Worm (Caenorhabditis elegans): ENCODE results near the gene hoe-1.
A peak's percentile ranks its signal among the peaks of the same experiment; 100 is the strongest.

Gene hoe-1

DNA sequence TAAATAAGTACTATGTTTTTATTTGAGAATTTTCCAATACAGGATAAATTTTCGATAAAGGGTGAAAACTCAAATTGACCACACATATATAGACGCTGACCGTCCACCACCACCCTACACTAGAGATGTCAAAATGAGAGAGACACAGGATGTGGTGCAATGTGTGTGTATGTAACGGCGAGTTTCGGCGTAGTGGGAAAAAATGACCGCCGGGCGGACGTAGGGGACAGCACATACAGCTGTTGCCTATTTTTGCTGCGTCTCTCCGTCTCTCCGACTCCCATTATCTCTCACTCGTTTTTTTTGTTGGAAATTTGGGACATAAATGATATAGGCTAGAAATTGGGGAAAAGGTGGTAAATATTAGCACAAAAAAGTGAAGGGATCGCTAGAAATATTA is 37.1 kb upstream of the hoe-1 start:
- TF ChIP-seq lin-35 (GFP tag; optimal IDR thresholded peaks at IDR 0.05) (peak in 1 of 2 experiments; percentile 26), lsy-2 (tag; optimal IDR thresholded peaks at IDR 0.05) (peak in 1 of 2 experiments; percentile 29), zag-1 (tag; optimal IDR thresholded peaks at IDR 0.05) (no peak), nhr-85 (tag) (no peak), snu-23 (GFP tag; optimal IDR thresholded peaks at IDR 0.05) (peak; percentile 28), hlh-17 (GFP tag; optimal IDR thresholded peaks at IDR 0.05; ENCODE audit: borderline replicate concordance) (no peak), efl-1 (optimal IDR thresholded peaks at IDR 0.05) (peak in 1 of 2 experiments; percentile 19), efl-1 (GFP tag; optimal IDR thresholded peaks at IDR 0.05 in 1 of 2) (no peak), irx-1 (tag; optimal IDR thresholded peaks at IDR 0.05) (peak; percentile 20)

- TF ChIP-seq lin-14 (GFP tag; optimal IDR thresholded peaks at IDR 0.05) (no peak), nhr-20 (tag; optimal IDR thresholded peaks at IDR 0.05) (no peak), unc-30 (tag; optimal IDR thresholded peaks at IDR 0.05) (no peak), nhr-90 (tag; optimal IDR thresholded peaks at IDR 0.05; ENCODE audit: poor library complexity) (no peak), ces-1 (GFP tag; optimal IDR thresholded peaks at IDR 0.05) (no peak), nhr-19 (GFP tag; conservative IDR thresholded peaks at IDR 0.05) (no peak), elt-3 (tag; optimal IDR thresholded peaks at IDR 0.05) (no peak)
Measured at ce11 chrIV:4780129-4780528, 36.1 kb upstream of the hoe-1 start, which contains the start of gene set-15. Gene set-15, minus strand, starts transcription at chrIV:4780229.

- TF ChIP-seq nhr-11 (tag; optimal IDR thresholded peaks at IDR 0.05) (no peak), xbp-1 (tag; optimal IDR thresholded peaks at IDR 0.05) (peak; percentile 6), zag-1 (tag; optimal IDR thresholded peaks at IDR 0.05) (no peak), jun-1 (tag; optimal IDR thresholded peaks at IDR 0.05) (no peak)
Measured at ce11 chrIV:4776501-4776900, 32.4 kb upstream of the hoe-1 start.

DNA sequence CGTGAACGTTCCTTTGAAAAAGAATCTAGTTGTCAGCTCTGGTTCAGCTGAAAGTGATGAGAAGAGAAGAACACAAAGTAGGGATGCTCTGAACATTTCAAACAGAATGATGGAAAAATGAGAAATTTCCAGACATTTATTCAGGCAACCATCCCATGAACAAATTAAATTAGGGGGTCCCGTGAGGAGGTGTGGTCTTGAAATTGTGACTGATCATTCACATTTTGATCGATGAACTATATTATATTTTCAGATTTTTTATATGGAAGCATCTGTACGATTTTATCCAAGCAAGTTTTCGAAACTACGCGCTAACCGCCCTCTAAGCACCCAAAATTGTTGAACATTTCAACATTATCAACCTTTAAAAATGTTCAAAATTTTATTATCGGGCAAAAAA is 31.9 kb upstream of the hoe-1 start, which contains the start of gene R11E3.19:
Gene R11E3.19, minus strand, starts transcription at position 101 of the 400 bp plus-strand sequence.
- TF ChIP-seq hpl-2 (GFP tag; optimal IDR thresholded peaks at IDR 0.05) = no peak
- TF ChIP-seq Y116A8C.19 (tag; optimal IDR thresholded peaks at IDR 0.05; ENCODE audit: borderline replicate concordance) = no peak
- TF ChIP-seq unc-30 (tag; optimal IDR thresholded peaks at IDR 0.05) = no peak
- no peak for TF ChIP-seq unc-98 (GFP tag; IDR thresholded peaks at IDR 0.05)
- TF ChIP-seq nhr-71 (tag; optimal IDR thresholded peaks at IDR 0.05) = no peak

DNA sequence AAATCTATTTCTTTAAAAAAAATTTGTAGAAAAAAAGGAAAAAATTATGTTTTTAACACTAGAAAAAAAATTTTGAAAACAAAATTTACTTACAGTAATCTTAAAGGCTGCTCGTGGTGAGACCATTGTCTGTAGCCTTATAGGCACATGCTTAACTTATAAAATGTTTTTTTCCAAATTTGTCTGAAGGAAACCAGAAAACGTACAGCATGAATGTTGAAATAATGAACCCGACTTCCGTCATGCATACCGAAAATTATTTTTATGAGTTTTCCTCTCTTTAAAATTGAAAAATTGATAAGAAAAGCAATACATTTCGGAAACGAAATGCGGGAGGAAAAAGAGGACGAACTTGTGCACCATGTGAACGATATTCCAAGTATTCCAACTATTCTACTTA is 27.7 kb upstream of the hoe-1 start, which contains the start of gene R11E3.2:
Gene R11E3.2, plus strand, starts transcription at position 301 of the 400 bp plus-strand sequence.
- no peak for TF ChIP-seq vab-15 (tag; optimal IDR thresholded peaks at IDR 0.05)
- no peak for TF ChIP-seq efl-1 (optimal IDR thresholded peaks at IDR 0.05)
- no peak for TF ChIP-seq efl-1 (GFP tag; optimal IDR thresholded peaks at IDR 0.05 in 1 of 2)
- no peak for TF ChIP-seq ceh-63 (GFP tag; optimal IDR thresholded peaks at IDR 0.05)

DNA sequence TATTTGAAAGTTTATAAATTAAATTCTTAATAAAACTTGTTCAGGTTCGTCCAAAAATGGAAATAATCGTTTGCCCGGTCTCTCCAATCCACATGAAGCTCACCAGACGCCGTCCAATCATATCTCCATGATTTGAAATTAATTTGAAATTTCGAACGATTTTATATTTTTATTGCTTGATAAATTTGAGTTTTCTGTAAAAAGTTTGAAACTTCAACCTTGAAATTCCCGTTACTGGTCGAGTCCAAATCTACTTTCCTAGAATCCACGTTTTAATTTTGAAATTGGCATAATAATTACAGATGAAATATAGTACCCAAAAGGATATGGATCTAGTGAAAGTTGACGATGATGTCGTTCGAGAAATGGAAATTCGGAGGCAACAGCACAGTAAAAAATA is 20.4 kb upstream of the hoe-1 start, which contains the start of gene npp-26:
Gene npp-26, plus strand, starts transcription at position 301 of the 400 bp plus-strand sequence.
- TF ChIP-seq efl-3 (GFP tag; optimal IDR thresholded peaks at IDR 0.05) = no peak
- no peak for TF ChIP-seq lin-13 (GFP tag; optimal IDR thresholded peaks at IDR 0.05)
- TF ChIP-seq tlp-1 (tag; optimal IDR thresholded peaks at IDR 0.05) = no peak
- TF ChIP-seq nhr-90 (tag; optimal IDR thresholded peaks at IDR 0.05; ENCODE audit: poor library complexity) = no peak
- no peak for TF ChIP-seq zip-4 (GFP tag; optimal IDR thresholded peaks at IDR 0.05)
- TF ChIP-seq hlh-17 (GFP tag; optimal IDR thresholded peaks at IDR 0.05; ENCODE audit: borderline replicate concordance) = no peak
- no peak for TF ChIP-seq nhr-28 (tag; optimal IDR thresholded peaks at IDR 0.05)
- TF ChIP-seq fkh-10 (GFP tag; optimal IDR thresholded peaks at IDR 0.05) = no peak
- TF ChIP-seq pqm-1 (tag; optimal IDR thresholded peaks at IDR 0.05) = no peak
- TF ChIP-seq irx-1 (tag; optimal IDR thresholded peaks at IDR 0.05) = no peak
- TF ChIP-seq nhr-76 (tag; optimal IDR thresholded peaks at IDR 0.05) = no peak
- no peak for TF ChIP-seq fos-1 (tag; optimal IDR thresholded peaks at IDR 0.05)
- TF ChIP-seq unc-98 (GFP tag; IDR thresholded peaks at IDR 0.05) = no peak
- TF ChIP-seq sptf-1 (tag; optimal IDR thresholded peaks at IDR 0.05) = no peak
- TF ChIP-seq mdl-1 (tag; optimal IDR thresholded peaks at IDR 0.05) = no peak
- TF ChIP-seq lin-35 (GFP tag; optimal IDR thresholded peaks at IDR 0.05) = no peak
- no peak for TF ChIP-seq lin-14 (GFP tag; optimal IDR thresholded peaks at IDR 0.05)
- TF ChIP-seq nhr-71 (tag; optimal IDR thresholded peaks at IDR 0.05) = no peak
- TF ChIP-seq grh-1 (GFP tag; IDR thresholded peaks at IDR 0.05) = no peak
